Fruit fly (Drosophila melanogaster) S2 (cell line): ENCODE data around the gene Cht7.

Experiments
- CG8478 ChIP-seq: fragments of >200 bp; optimal IDR thresholded peaks from 2 replicates; lab custom pipeline; 2018
- CTCF ChIP-seq, 2 experiments: fragments of >200 bp; optimal IDR thresholded peaks; 2 replicates each; lab custom pipeline; 2018

dm6 chr3L:3073460-3073859 lies 33.3 kb downstream of the Cht7 start:
- TF ChIP-seq CG8478 (lab: Kevin White, UChicago) (no peak), CTCF (optimal IDR thresholded peaks at IDR 0.05; lab: Kevin White, UChicago) (no peak)
